Worm (Caenorhabditis elegans): ENCODE results near the gene ckc-1.

DNA sequence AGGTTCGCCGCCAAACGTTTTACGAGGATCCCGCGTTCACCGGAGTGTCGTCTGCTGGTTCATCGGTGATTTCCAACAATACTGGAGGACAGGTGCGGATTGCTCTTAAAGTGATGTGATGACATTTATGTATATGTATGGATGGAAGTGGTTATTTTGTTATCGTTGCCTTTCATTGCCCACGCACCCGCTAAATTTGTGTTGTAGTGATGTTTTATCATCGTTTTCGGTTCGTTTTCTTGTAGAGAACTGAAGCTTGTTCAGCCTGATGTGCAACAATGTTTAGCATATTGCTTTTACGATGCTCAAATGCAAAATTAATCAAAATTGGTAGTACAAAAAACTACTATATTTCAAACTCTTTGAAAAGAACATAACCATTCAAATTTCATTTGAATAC is 28.6 kb upstream of the ckc-1 start:
- no peak for TF ChIP-seq pes-1 (GFP tag; IDR thresholded peaks at IDR 0.05)
- no peak for TF ChIP-seq B0310.2 (tag; optimal IDR thresholded peaks at IDR 0.05)
- TF ChIP-seq flt-1 (GFP tag; IDR thresholded peaks at IDR 0.05), result no peak
- TF ChIP-seq F13C5.2 (tag; optimal IDR thresholded peaks at IDR 0.05), result no peak
- no peak for TF ChIP-seq tbx-11 (GFP tag; IDR thresholded peaks at IDR 0.05)
- TF ChIP-seq ama-1 (optimal IDR thresholded peaks at IDR 0.05), result no peak
- no peak for TF ChIP-seq tra-4 (tag; optimal IDR thresholded peaks at IDR 0.05)
- no peak for TF ChIP-seq ceh-13 (GFP tag; optimal IDR thresholded peaks at IDR 0.05)
